Fruit fly (Drosophila melanogaster) whole organism, embryonic: ENCODE data around the gene r-l.

Experiments
- Aef1 ChIP-seq: fragments of 200-800 bp; sonication (Bioruptor generic); IDR thresholded peaks from 3 replicates; pipeline ENCODE4 v1.3.6; 2022; ENCODE audit warnings: missing biosample characterization, missing genetic modification characterization
- BEAF-32 ChIP-seq: fragments of 200-800 bp; sonication (Bioruptor generic); optimal IDR thresholded peaks from 3 replicates; lab custom pipeline; 2017; ENCODE audit warnings: missing biosample characterization, missing genetic modification characterization, mild to moderate bottlenecking, moderate library complexity, missing genetic modification reagents
- CG10321 ChIP-seq: fragments of 200-800 bp; sonication (Bioruptor generic); IDR thresholded peaks from 2 replicates; pipeline ENCODE4 v1.3.6; 2022; ENCODE audit warnings: missing biosample characterization, missing genetic modification characterization
- CG11560 ChIP-seq: fragments of 200-800 bp; sonication (Bioruptor generic); IDR thresholded peaks from 3 replicates; pipeline ENCODE4 v1.3.6; 2022; ENCODE audit warnings: missing biosample characterization, missing genetic modification characterization
- CG13894 ChIP-seq: fragments of 200-800 bp; sonication (Bioruptor generic); optimal IDR thresholded peaks from 3 replicates; lab custom pipeline; 2018; ENCODE audit warnings: missing biosample characterization, mild to moderate bottlenecking, missing genetic modification characterization, moderate library complexity
- CG14710 ChIP-seq: fragments of 200-800 bp; sonication (Bioruptor generic); optimal IDR thresholded peaks from 3 replicates; lab custom pipeline; 2019; ENCODE audit warnings: missing biosample characterization, mild to moderate bottlenecking, missing genetic modification characterization, moderate library complexity
- CG1603 ChIP-seq: fragments of 200-800 bp; sonication (Bioruptor generic); optimal IDR thresholded peaks from 2 replicates; lab custom pipeline; 2019; ENCODE audit warnings: missing biosample characterization, mild to moderate bottlenecking, missing genetic modification characterization, moderate library complexity
- CG16779 ChIP-seq: fragments of 200-800 bp; sonication (Bioruptor generic); IDR thresholded peaks from 2 replicates; pipeline ENCODE4 v1.3.6; 2022; ENCODE audit warnings: missing biosample characterization, missing genetic modification characterization
- CG16813 ChIP-seq: fragments of 200-800 bp; sonication (Bioruptor generic); IDR thresholded peaks from 3 replicates; pipeline ENCODE4 v1.3.6; 2022; ENCODE audit warnings: missing biosample characterization, missing genetic modification characterization; ENCODE audit not compliant: partially characterized antibody
- CG17186 ChIP-seq: fragments of 200-800 bp; sonication (Bioruptor generic); optimal IDR thresholded peaks from 3 replicates; lab custom pipeline; 2017; ENCODE audit warnings: missing biosample characterization, missing genetic modification reagents, missing genetic modification characterization
- CG2712 ChIP-seq: fragments of 200-800 bp; optimal IDR thresholded peaks from 3 replicates; lab custom pipeline; 2019; ENCODE audit warnings: missing biosample characterization, mild to moderate bottlenecking, missing genetic modification characterization, moderate library complexity
- CG33213 ChIP-seq: fragments of 200-800 bp; sonication (Bioruptor generic); optimal IDR thresholded peaks from 3 replicates; lab custom pipeline; 2016; ENCODE audit warnings: missing biosample characterization, missing genetic modification characterization
- CG3838 ChIP-seq: fragments of 200-800 bp; sonication (Bioruptor generic); optimal IDR thresholded peaks from 3 replicates; lab custom pipeline; 2016; ENCODE audit warnings: missing biosample characterization, missing genetic modification characterization
- CG4854 ChIP-seq: fragments of 200-800 bp; sonication (Bioruptor generic); optimal IDR thresholded peaks from 2 replicates; lab custom pipeline; 2016; ENCODE audit warnings: missing biosample characterization, missing genetic modification characterization, inconsistent platforms
- CG6272 ChIP-seq: fragments of 200-800 bp; sonication (Bioruptor generic); IDR thresholded peaks from 2 replicates; pipeline ENCODE4 v1.3.6; 2022; ENCODE audit warnings: missing biosample characterization, missing genetic modification characterization
- CG8290 ChIP-seq, 3 experiments: fragments of 200-800 bp; sonication (Bioruptor generic); optimal IDR thresholded peaks; 2 replicates each; lab custom pipeline; 2016 to 2019; ENCODE audit warnings: missing biosample characterization in 3 of 3, missing genetic modification characterization in 3 of 3, mild to moderate bottlenecking in 2 of 3, moderate library complexity in 1 of 3
- CG9437 ChIP-seq: fragments of 200-800 bp; sonication (Bioruptor generic); optimal IDR thresholded peaks from 2 replicates; lab custom pipeline; 2018; ENCODE audit warnings: missing biosample characterization, mild to moderate bottlenecking, missing genetic modification characterization
- CG9797 ChIP-seq: fragments of 200-800 bp; sonication (Bioruptor generic); optimal IDR thresholded peaks from 3 replicates; lab custom pipeline; 2018; ENCODE audit warnings: missing biosample characterization, mild to moderate bottlenecking, missing genetic modification characterization
- D19B ChIP-seq: fragments of 200-800 bp; sonication (Bioruptor generic); optimal IDR thresholded peaks from 2 replicates; lab custom pipeline; 2017; ENCODE audit warnings: missing biosample characterization, mild to moderate bottlenecking, missing genetic modification characterization
- Dbx ChIP-seq: fragments of 200-800 bp; sonication (Bioruptor generic); IDR thresholded peaks from 3 replicates; pipeline ENCODE4 v1.3.6; 2022; ENCODE audit warnings: missing biosample characterization, missing genetic modification characterization
- Dip3 ChIP-seq: fragments of 200-800 bp; sonication (Bioruptor generic); optimal IDR thresholded peaks from 3 replicates; lab custom pipeline; 2016; ENCODE audit warnings: missing biosample characterization, missing genetic modification characterization
- Dll ChIP-seq: fragments of 200-800 bp; sonication (Bioruptor generic); IDR thresholded peaks from 4 replicates; pipeline ENCODE4 v1.3.6; 2022; ENCODE audit warnings: missing biosample characterization, missing genetic modification characterization; ENCODE audit not compliant: partially characterized antibody
- Doc2 ChIP-seq: fragments of 200-800 bp; sonication (Bioruptor generic); IDR thresholded peaks from 2 replicates; pipeline ENCODE4 v1.3.6; 2022; ENCODE audit warnings: missing biosample characterization, missing genetic modification characterization
- HHEX ChIP-seq: fragments of 200-800 bp; sonication (Bioruptor generic); optimal IDR thresholded peaks from 3 replicates; lab custom pipeline; 2017; ENCODE audit warnings: missing biosample characterization, mild to moderate bottlenecking, missing genetic modification characterization, missing genetic modification reagents
- HLH4C ChIP-seq: fragments of 200-800 bp; sonication (Bioruptor generic); IDR thresholded peaks from 3 replicates; pipeline ENCODE4 v1.3.6; 2022; ENCODE audit warnings: missing biosample characterization, missing genetic modification characterization; ENCODE audit not compliant: partially characterized antibody
- Lhr ChIP-seq: fragments of 200-800 bp; sonication (Bioruptor generic); optimal IDR thresholded peaks from 3 replicates; lab custom pipeline; 2017; ENCODE audit warnings: mild to moderate bottlenecking, missing biosample characterization, missing genetic modification reagents, missing genetic modification characterization
- MBD-R2 ChIP-seq: fragments of 200-800 bp; sonication (Bioruptor generic); IDR thresholded peaks from 2 replicates; pipeline ENCODE4 v1.3.6; 2022; ENCODE audit warnings: missing biosample characterization, missing genetic modification characterization
- MTF-1 ChIP-seq: fragments of 200-800 bp; sonication (Bioruptor generic); optimal IDR thresholded peaks from 2 replicates; lab custom pipeline; 2018; ENCODE audit warnings: missing biosample characterization, mild to moderate bottlenecking, missing genetic modification characterization, borderline replicate concordance
- Neu2 ChIP-seq: fragments of 200-800 bp; sonication (Bioruptor generic); optimal IDR thresholded peaks from 3 replicates; lab custom pipeline; 2016; ENCODE audit warnings: missing biosample characterization, missing genetic modification characterization, borderline replicate concordance
- Nf-YA ChIP-seq: fragments of 200-800 bp; sonication (Bioruptor generic); IDR thresholded peaks from 2 replicates; pipeline ENCODE4 v1.3.6; 2022; ENCODE audit warnings: missing biosample characterization, missing genetic modification characterization
- Pdp1 ChIP-seq, 2 experiments: fragments of 200-800 bp; sonication (Bioruptor generic); optimal IDR thresholded peaks; 3 replicates each; lab custom pipeline; 2016; ENCODE audit warnings: missing biosample characterization in 2 of 2, missing genetic modification characterization in 2 of 2, mild to moderate bottlenecking in 1 of 2, moderate library complexity in 1 of 2
- Stat92E ChIP-seq, 3 experiments: fragments of >200 bp in 2 of 3; fragments of 200-800 bp in 1 of 3; sonication (Bioruptor generic) in 1 of 3; optimal IDR thresholded peaks; 2 replicates each; lab custom pipeline; 2017 to 2019; ENCODE audit warnings: missing biosample characterization in 3 of 3, missing genetic modification characterization in 3 of 3, mild to moderate bottlenecking in 1 of 3, moderate library complexity in 1 of 3
- Vsx1 ChIP-seq: fragments of 200-800 bp; sonication (Bioruptor generic); optimal IDR thresholded peaks from 2 replicates; lab custom pipeline; 2017; ENCODE audit warnings: missing biosample characterization, mild to moderate bottlenecking, missing genetic modification characterization, missing genetic modification reagents
- abd-A ChIP-seq: fragments of 200-800 bp; sonication (Bioruptor generic); optimal IDR thresholded peaks from 3 replicates; lab custom pipeline; 2019; ENCODE audit warnings: missing biosample characterization, mild to moderate bottlenecking, missing genetic modification characterization, moderate library complexity
- al ChIP-seq: fragments of 200-800 bp; sonication (Bioruptor generic); IDR thresholded peaks from 2 replicates; pipeline ENCODE4 v1.3.6; 2022; ENCODE audit warnings: missing biosample characterization, missing genetic modification characterization
- cwo ChIP-seq: fragments of 200-800 bp; sonication (Bioruptor generic); optimal IDR thresholded peaks from 3 replicates; lab custom pipeline; 2017; ENCODE audit warnings: missing biosample characterization, missing genetic modification characterization, mild to moderate bottlenecking, moderate library complexity, missing genetic modification reagents
- ewg ChIP-seq: fragments of 200-800 bp; sonication (Bioruptor generic); optimal IDR thresholded peaks from 3 replicates; lab custom pipeline; 2017; ENCODE audit warnings: mild to moderate bottlenecking, missing biosample characterization, missing genetic modification reagents, missing genetic modification characterization
- gcm ChIP-seq: fragments of 200-800 bp; sonication (Bioruptor generic); optimal IDR thresholded peaks from 2 replicates; lab custom pipeline; 2019; ENCODE audit warnings: missing biosample characterization, mild to moderate bottlenecking, missing genetic modification characterization, moderate library complexity
- gsb ChIP-seq: fragments of 200-800 bp; sonication (Bioruptor generic); IDR thresholded peaks from 2 replicates; pipeline ENCODE4 v1.3.6; 2022; ENCODE audit warnings: missing biosample characterization, missing genetic modification characterization
- hkb ChIP-seq, 2 experiments: fragments of 200-800 bp in 1 of 2; fragments of >200 bp in 1 of 2; sonication (Bioruptor generic) in 1 of 2; IDR thresholded peaks in 1 of 2; optimal IDR thresholded peaks in 1 of 2; 2 replicates each; pipeline versions ENCODE4 v1.3.6 to Lab custom; 2017 to 2022; ENCODE audit warnings: missing biosample characterization in 1 of 2, missing genetic modification characterization in 1 of 2
- jumu ChIP-seq: fragments of 200-800 bp; sonication (Bioruptor generic); optimal IDR thresholded peaks from 3 replicates; lab custom pipeline; 2016; ENCODE audit warnings: missing biosample characterization, missing genetic modification characterization
- kah ChIP-seq: fragments of 200-800 bp; sonication (Bioruptor generic); optimal IDR thresholded peaks from 2 replicates; lab custom pipeline; 2018; ENCODE audit warnings: missing biosample characterization, mild to moderate bottlenecking, missing genetic modification characterization
- prd ChIP-seq, 3 experiments: fragments of >200 bp in 2 of 3; fragments of 200-800 bp in 1 of 3; sonication (Bioruptor generic) in 1 of 3; optimal IDR thresholded peaks in 2 of 3; IDR thresholded peaks in 1 of 3; 2 replicates in 2 of 3; 3 replicates in 1 of 3; pipeline versions ENCODE4 v1.3.6 to Lab custom; 2017 to 2022; ENCODE audit warnings: missing biosample characterization in 1 of 3, missing genetic modification characterization in 1 of 3
- pzg ChIP-seq: fragments of 200-800 bp; sonication (Bioruptor generic); optimal IDR thresholded peaks from 3 replicates; lab custom pipeline; 2018; ENCODE audit warnings: missing biosample characterization, mild to moderate bottlenecking, missing genetic modification characterization, moderate library complexity
- salm ChIP-seq: fragments of 200-800 bp; sonication (Bioruptor generic); optimal IDR thresholded peaks from 2 replicates; lab custom pipeline; 2018; ENCODE audit warnings: missing biosample characterization, mild to moderate bottlenecking, missing genetic modification characterization
- sens ChIP-seq: fragments of 200-800 bp; sonication (Bioruptor generic); peaks from one replicate; lab custom pipeline; 2016; ENCODE audit warnings: missing biosample characterization, missing genetic modification characterization
- slbo ChIP-seq: fragments of 200-800 bp; sonication (Bioruptor generic); IDR thresholded peaks from 2 replicates; pipeline ENCODE4 v1.3.6; 2022; ENCODE audit warnings: missing biosample characterization, missing genetic modification characterization
- stwl ChIP-seq: fragments of 200-800 bp; sonication (Bioruptor generic); optimal IDR thresholded peaks from 3 replicates; lab custom pipeline; 2018; ENCODE audit warnings: missing biosample characterization, mild to moderate bottlenecking, missing genetic modification characterization, moderate library complexity
- yki ChIP-seq: fragments of >200 bp; optimal IDR thresholded peaks from 3 replicates; lab custom pipeline; 2018

r-l gene

DNA sequence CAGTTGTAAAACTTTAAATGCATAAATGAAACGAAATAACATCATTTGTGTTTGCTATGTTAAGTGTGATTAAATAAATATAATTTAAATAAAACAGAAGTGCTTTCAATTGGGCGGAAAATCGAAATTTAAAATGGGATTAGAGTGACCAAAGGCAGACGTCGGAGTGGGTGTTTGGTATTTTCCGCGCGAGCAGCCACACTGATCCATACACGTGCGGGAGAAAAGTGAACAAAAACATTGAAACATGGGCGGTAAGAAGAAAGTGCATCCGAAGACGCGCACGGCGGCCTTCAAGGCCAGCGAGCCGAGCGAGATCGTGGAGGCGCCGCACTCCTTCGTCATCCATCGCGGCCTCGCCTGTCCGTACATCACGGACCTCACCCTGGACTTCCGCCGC is 42.9 kb upstream of the r-l start, which contains the start of gene ppan (continued):
- TF ChIP-seq CG16813 (peak; percentile 15; the same call in 1 of the 3 replicates), kah (GFP tag; lab: Kevin White, UChicago) (no peak), Nf-YA (GFP tag; lab: Robert Waterston, UW) (no peak), al (GFP tag; lab: Robert Waterston, UW) (no peak), MTF-1 (GFP tag; lab: Kevin White, UChicago) (no peak), CG13894 (tag; lab: Kevin White, UChicago) (no peak), D19B (GFP tag; lab: Kevin White, UChicago) (no peak), Aef1 (GFP tag; lab: Robert Waterston, UW) (no peak), MBD-R2 (GFP tag; lab: Robert Waterston, UW) (peak; percentile 82), ewg (GFP tag; lab: Kevin White, UChicago) (no peak), cwo (GFP tag; lab: Kevin White, UChicago) (peak; percentile 97), CG33213 (GFP tag; lab: Kevin White, UChicago) (no peak), Dip3 (GFP tag; lab: Kevin White, UChicago) (no peak), Neu2 (GFP tag; lab: Kevin White, UChicago) (no peak), Lhr (GFP tag; lab: Kevin White, UChicago) (no peak), abd-A (no peak), CG3838 (GFP tag; lab: Kevin White, UChicago) (no peak), CG11560 (tag; lab: Robert Waterston, UW) (no peak), Stat92E (GFP tag; optimal IDR thresholded peaks at IDR 0.05; lab: Kevin White, UChicago) (no peak), CG16779 (GFP tag; lab: Robert Waterston, UW) (no peak), CG1603 (no peak), gsb (GFP tag; lab: Robert Waterston, UW) (no peak), Vsx1 (no peak), HHEX (GFP tag; lab: Kevin White, UChicago) (no peak), CG17186 (peak; percentile 46), pzg (peak; percentile 78), CG9437 (GFP tag; lab: Kevin White, UChicago) (no peak), CG9797 (GFP tag; lab: Kevin White, UChicago) (peak; percentile 87), Dbx (0 out of 3 replicates have a peak, but pooled peaks have one; percentile 10), stwl (tag; lab: Kevin White, UChicago) (peak; percentile 75), BEAF-32 (GFP tag; lab: Kevin White, UChicago) (peak; percentile 39), Dll (GFP tag; lab: Robert Waterston, UW) (0 out of 4 replicates have a peak, but pooled peaks have one; percentile 34), hkb (optimal IDR thresholded peaks at IDR 0.05; lab: Kevin White, UChicago) (no peak), hkb (GFP tag; IDR thresholded peaks at IDR 0.05; lab: Robert Waterston, UW) (no peak), CG2712 (tag; lab: Kevin White, UChicago) (peak; percentile 8), Doc2 (GFP tag; lab: Robert Waterston, UW) (no peak), sens (GFP tag; lab: Kevin White, UChicago) (peak; percentile 3), jumu (no peak), CG4854 (no peak), CG14710 (peak; percentile 42), slbo (no peak), CG10321 (no peak), CG6272 (no peak), HLH4C (peak; percentile 43; the same call in 1 of the 3 replicates), yki (lab: Kevin White, UChicago) (no peak), gcm (GFP tag; lab: Kevin White, UChicago) (no peak), prd (optimal IDR thresholded peaks at IDR 0.05; lab: Kevin White, UChicago) (no peak), prd (GFP tag; IDR thresholded peaks at IDR 0.05; lab: Robert Waterston, UW) (no peak), CG8290 (GFP tag; optimal IDR thresholded peaks at IDR 0.05; lab: Kevin White, UChicago) (no peak), CG8290 (tag; optimal IDR thresholded peaks at IDR 0.05; lab: Kevin White, UChicago) (no peak), Pdp1 (GFP tag; optimal IDR thresholded peaks at IDR 0.05; lab: Kevin White, UChicago) (peak in 1 of 2 experiments; percentile 28), salm (tag; lab: Kevin White, UChicago) (no peak)
